Worm (Caenorhabditis elegans): ENCODE data around the gene npr-26.

Gene npr-26

ce11 chrIV:17417723-17418122 is at the start of gene npr-26:
TSS of gene npr-26 (minus strand) at chrIV:17417823.
- TF ChIP-seq nhr-23 (tag; optimal IDR thresholded peaks at IDR 0.05) (no peak), nhr-25 (tag; optimal IDR thresholded peaks at IDR 0.05) (no peak), aly-2 (tag; optimal IDR thresholded peaks at IDR 0.05) (no peak), lsy-12 (tag; optimal IDR thresholded peaks at IDR 0.05) (no peak), unc-62 (GFP tag; optimal IDR thresholded peaks at IDR 0.05) (no peak), ceh-28 (tag; optimal IDR thresholded peaks at IDR 0.05) (no peak), ama-1 (optimal IDR thresholded peaks at IDR 0.05) (no peak)

- TF ChIP-seq elt-2 (tag; optimal IDR thresholded peaks at IDR 0.05) = peak; percentile 95
- TF ChIP-seq pqm-1 (tag; optimal IDR thresholded peaks at IDR 0.05) = peak; percentile 95
- no peak for TF ChIP-seq nfya-1 (tag; optimal IDR thresholded peaks at IDR 0.05; ENCODE audit: insufficient read depth)
These were observed 49.7 kb upstream of the npr-26 start, which contains the start of gene elo-2 for ce11 chrIV:17467325-17467724. TSS of gene elo-2 (minus strand) at chrIV:17467408.

- peak; percentile 27 for TF ChIP-seq pha-4 (tag; optimal IDR thresholded peaks at IDR 0.05)
- TF ChIP-seq pqm-1 (tag; optimal IDR thresholded peaks at IDR 0.05) = peak; percentile 21
- TF ChIP-seq eor-1 (tag; optimal IDR thresholded peaks at IDR 0.05) = no peak
- TF ChIP-seq elt-2 (tag; optimal IDR thresholded peaks at IDR 0.05) = peak; percentile 38
These were observed 48.3 kb upstream of the npr-26 start, which contains the start of gene F11E6.6 for ce11 chrIV:17465886-17466285. TSS of gene F11E6.6 (minus strand) at chrIV:17465986.

DNA sequence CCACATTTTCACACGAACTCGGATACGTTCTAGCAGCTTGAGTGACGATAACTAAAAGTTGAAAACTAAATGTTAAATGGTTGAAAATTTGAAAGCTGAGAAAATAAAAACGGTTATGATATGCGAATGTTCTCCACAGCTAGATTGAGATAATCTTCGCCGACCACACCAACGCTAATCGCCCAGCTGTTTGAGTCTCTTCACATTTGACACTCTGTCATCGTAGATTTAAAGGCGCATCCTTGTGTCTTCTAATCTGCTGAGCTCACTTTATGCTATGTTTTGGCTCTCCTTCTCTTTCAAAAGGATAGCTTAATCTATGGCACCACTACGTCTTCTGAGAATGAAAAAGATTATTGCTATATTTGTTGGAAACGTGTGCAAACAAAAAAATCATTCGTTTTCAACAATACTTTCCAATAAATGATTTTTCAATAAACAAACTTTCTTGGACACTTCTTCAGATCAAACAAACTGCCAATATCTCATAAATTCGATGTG is 45.5 kb upstream of the npr-26 start, which contains the start of gene F11E6.10:
Gene F11E6.10 (minus strand): TSS at position 51 of the 501 bp plus-strand sequence.
- TF ChIP-seq daf-12 (tag; optimal IDR thresholded peaks at IDR 0.05) (no peak), ceh-9 (tag; optimal IDR thresholded peaks at IDR 0.05) (no peak), ztf-4 (tag; optimal IDR thresholded peaks at IDR 0.05) (no peak), nhr-23 (tag; optimal IDR thresholded peaks at IDR 0.05) (no peak), hmg-11 (tag; optimal IDR thresholded peaks at IDR 0.05) (no peak), ZK546.5 (tag; optimal IDR thresholded peaks at IDR 0.05) (no peak), fkh-2 (tag; optimal IDR thresholded peaks at IDR 0.05) (no peak), nhr-43 (tag; optimal IDR thresholded peaks at IDR 0.05; ENCODE audit: poor library complexity, severe bottlenecking) (no peak), lin-15B (tag; optimal IDR thresholded peaks at IDR 0.05) (no peak), elt-1 (tag; optimal IDR thresholded peaks at IDR 0.05) (no peak), R02D3.7 (tag; optimal IDR thresholded peaks at IDR 0.05) (no peak), mml-1 (tag; optimal IDR thresholded peaks at IDR 0.05) (no peak), nhr-76 (tag; optimal IDR thresholded peaks at IDR 0.05) (no peak)

ce11 chrIV:17461222-17461707 is 43.6 kb upstream of the npr-26 start, which contains the start of gene rif-1.1:
TSS of gene rif-1.1 (minus strand) at chrIV:17461272.
- peak; percentile 10 for TF ChIP-seq nhr-25 (tag; optimal IDR thresholded peaks at IDR 0.05)
- no peak for TF ChIP-seq ztf-11 (tag; optimal IDR thresholded peaks at IDR 0.05)
- TF ChIP-seq nhr-23 (tag; optimal IDR thresholded peaks at IDR 0.05) = peak; percentile 18
- peak; percentile 92 for TF ChIP-seq pha-4 (tag; optimal IDR thresholded peaks at IDR 0.05)
- no peak for TF ChIP-seq ztf-4 (tag; optimal IDR thresholded peaks at IDR 0.05)
- peak; percentile 65 for TF ChIP-seq nfya-1 (tag; optimal IDR thresholded peaks at IDR 0.05; ENCODE audit: insufficient read depth)
- TF ChIP-seq lin-39 (tag; optimal IDR thresholded peaks at IDR 0.05) = peak; percentile 45
- no peak for TF ChIP-seq nhr-77 (tag; optimal IDR thresholded peaks at IDR 0.05)
- peak; percentile 27 for TF ChIP-seq lin-15B (tag; optimal IDR thresholded peaks at IDR 0.05)
- peak; percentile 36 for TF ChIP-seq elt-2 (tag; optimal IDR thresholded peaks at IDR 0.05)

DNA sequence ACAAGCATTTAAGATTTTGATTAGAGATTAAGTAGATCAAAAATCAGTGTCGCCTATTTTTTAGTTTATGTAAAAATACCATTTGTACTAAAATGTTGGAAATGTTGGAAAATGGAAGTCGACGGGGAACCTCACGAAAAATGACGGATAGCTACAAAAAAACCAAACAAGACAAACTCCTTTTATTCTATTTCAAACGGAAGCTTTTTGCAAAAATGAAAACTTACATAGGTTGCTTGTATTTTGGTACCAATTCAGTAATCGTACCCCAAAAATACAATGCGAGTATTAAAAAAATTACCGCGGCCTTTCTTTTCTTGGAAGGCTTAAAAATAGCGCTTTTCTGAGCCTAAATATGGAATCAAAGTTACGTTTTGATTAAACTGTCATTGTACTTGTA is 36.4 kb upstream of the npr-26 start:
- no peak for TF ChIP-seq nhr-28 (tag; optimal IDR thresholded peaks at IDR 0.05)
- no peak for TF ChIP-seq nhr-237 (tag; optimal IDR thresholded peaks at IDR 0.05)
- no peak for TF ChIP-seq mml-1 (tag; optimal IDR thresholded peaks at IDR 0.05)
- no peak for TF ChIP-seq pha-4 (tag; optimal IDR thresholded peaks at IDR 0.05)
- no peak for TF ChIP-seq elt-1 (tag; optimal IDR thresholded peaks at IDR 0.05)
- TF ChIP-seq nhr-76 (tag; optimal IDR thresholded peaks at IDR 0.05) = no peak
- TF ChIP-seq nhr-77 (tag; optimal IDR thresholded peaks at IDR 0.05) = no peak
- no peak for TF ChIP-seq ceh-28 (tag; optimal IDR thresholded peaks at IDR 0.05)
- TF ChIP-seq sea-2 (GFP tag; optimal IDR thresholded peaks at IDR 0.05) = no peak
- TF ChIP-seq nhr-67 (tag; optimal IDR thresholded peaks at IDR 0.05) = no peak
- no peak for TF ChIP-seq nfya-1 (tag; optimal IDR thresholded peaks at IDR 0.05; ENCODE audit: insufficient read depth)
- TF ChIP-seq egl-5 (tag; optimal IDR thresholded peaks at IDR 0.05) = no peak
- TF ChIP-seq ama-1 (optimal IDR thresholded peaks at IDR 0.05) = no peak
- TF ChIP-seq R02D3.7 (tag; optimal IDR thresholded peaks at IDR 0.05) = no peak
- no peak for TF ChIP-seq nhr-25 (tag; optimal IDR thresholded peaks at IDR 0.05)
- TF ChIP-seq unc-62 (GFP tag; optimal IDR thresholded peaks at IDR 0.05) = no peak
- TF ChIP-seq ceh-82 (tag; optimal IDR thresholded peaks at IDR 0.05) = no peak
- no peak for TF ChIP-seq egl-27 (tag; optimal IDR thresholded peaks at IDR 0.05)

All from whole organism, L3 larva.